Fruit fly (Drosophila melanogaster) whole organism, embryonic: Measurements from ENCODE around the gene Mks1.
A peak's percentile ranks its signal among the peaks of the same experiment; 100 is the strongest.

Source experiments
- Adf1 ChIP-seq: fragments of 200-800 bp; sonication (Bioruptor generic); IDR thresholded peaks from 2 replicates; pipeline ENCODE4 v1.3.6; 2022; ENCODE audit warnings: missing biosample characterization, missing genetic modification characterization
- CG10321 ChIP-seq: fragments of 200-800 bp; sonication (Bioruptor generic); IDR thresholded peaks from 2 replicates; pipeline ENCODE4 v1.3.6; 2022; ENCODE audit warnings: missing biosample characterization, missing genetic modification characterization
- CG10366 ChIP-seq: fragments of 200-800 bp; sonication (Bioruptor generic); IDR thresholded peaks from 2 replicates; pipeline ENCODE4 v1.3.6; 2022; ENCODE audit warnings: missing biosample characterization, missing genetic modification characterization
- CG10565 ChIP-seq: fragments of 200-800 bp; sonication (Bioruptor generic); optimal IDR thresholded peaks from 3 replicates; lab custom pipeline; 2016; ENCODE audit warnings: missing biosample characterization, mild to moderate bottlenecking, missing genetic modification characterization
- CG13123 ChIP-seq: fragments of 200-800 bp; sonication (Bioruptor generic); optimal IDR thresholded peaks from 2 replicates; lab custom pipeline; 2016; ENCODE audit warnings: missing biosample characterization, missing genetic modification characterization
- CG13775 ChIP-seq: fragments of 200-800 bp; sonication (Bioruptor generic); optimal IDR thresholded peaks from 3 replicates; lab custom pipeline; 2017; ENCODE audit warnings: missing biosample characterization, mild to moderate bottlenecking, missing genetic modification characterization
- CG14441 ChIP-seq: fragments of 200-800 bp; sonication (Bioruptor generic); IDR thresholded peaks from 2 replicates; pipeline ENCODE4 v1.3.6; 2022; ENCODE audit warnings: missing biosample characterization, missing genetic modification characterization
- CG15514 ChIP-seq: fragments of 200-800 bp; sonication (Bioruptor generic); optimal IDR thresholded peaks from 3 replicates; lab custom pipeline; 2017; ENCODE audit warnings: missing biosample characterization, missing genetic modification characterization, mild to moderate bottlenecking, moderate library complexity, missing genetic modification reagents
- CG1647 ChIP-seq: fragments of 200-800 bp; sonication (Bioruptor generic); optimal IDR thresholded peaks from 3 replicates; lab custom pipeline; 2016; ENCODE audit warnings: missing biosample characterization, missing genetic modification characterization
- CG17912 ChIP-seq: fragments of 200-800 bp; sonication (Bioruptor generic); optimal IDR thresholded peaks from 2 replicates; lab custom pipeline; 2018; ENCODE audit warnings: missing biosample characterization, mild to moderate bottlenecking, missing genetic modification characterization
- CG18599 ChIP-seq: fragments of 200-800 bp; sonication (Bioruptor generic); optimal IDR thresholded peaks from 3 replicates; lab custom pipeline; 2017; ENCODE audit warnings: missing biosample characterization, missing genetic modification characterization, mild to moderate bottlenecking, moderate library complexity, missing genetic modification reagents
- CG3726 ChIP-seq: fragments of 200-800 bp; sonication (Bioruptor generic); IDR thresholded peaks from 3 replicates; pipeline ENCODE4, ENCODE4 v1.3.6; 2022; ENCODE audit warnings: missing biosample characterization, missing genetic modification characterization
- CG3847 ChIP-seq: fragments of 200-800 bp; sonication (Bioruptor generic); IDR thresholded peaks from 2 replicates; pipeline ENCODE4 v1.3.6; 2022; ENCODE audit warnings: missing biosample characterization, missing genetic modification characterization
- CG4360 ChIP-seq: fragments of 200-800 bp; sonication (Bioruptor generic); IDR thresholded peaks from 2 replicates; pipeline ENCODE4 v1.3.6; 2022; ENCODE audit warnings: missing biosample characterization, missing genetic modification characterization
- CG4617 ChIP-seq: fragments of 200-800 bp; sonication (Bioruptor generic); optimal IDR thresholded peaks from 3 replicates; lab custom pipeline; 2016; ENCODE audit warnings: missing biosample characterization, missing genetic modification characterization, borderline replicate concordance
- CG5953 ChIP-seq: fragments of 200-800 bp; sonication (Bioruptor generic); IDR thresholded peaks from 2 replicates; pipeline ENCODE4 v1.3.6; 2022; ENCODE audit warnings: missing biosample characterization, missing genetic modification characterization
- CG7372 ChIP-seq: fragments of 200-800 bp; sonication (Bioruptor generic); IDR thresholded peaks from 2 replicates; pipeline ENCODE4 v1.3.6; 2022; ENCODE audit warnings: missing biosample characterization, missing genetic modification characterization
- CG7987 ChIP-seq: fragments of 200-800 bp; sonication (Bioruptor generic); optimal IDR thresholded peaks from 2 replicates; lab custom pipeline; 2018; ENCODE audit warnings: missing biosample characterization, mild to moderate bottlenecking, missing genetic modification characterization, moderate library complexity
- CrebB ChIP-seq: fragments of 200-800 bp; sonication (Bioruptor generic); optimal IDR thresholded peaks from 3 replicates; lab custom pipeline; 2018; ENCODE audit warnings: missing biosample characterization, mild to moderate bottlenecking, missing genetic modification characterization
- Dfd ChIP-seq, 2 experiments: fragments of >200 bp; optimal IDR thresholded peaks; 2 replicates each; lab custom pipeline; 2017; ENCODE audit warnings: missing biosample characterization in 2 of 2, missing genetic modification characterization in 2 of 2
- Dll ChIP-seq: fragments of 200-800 bp; sonication (Bioruptor generic); IDR thresholded peaks from 4 replicates; pipeline ENCODE4 v1.3.6; 2022; ENCODE audit warnings: missing biosample characterization, missing genetic modification characterization; ENCODE audit not compliant: partially characterized antibody
- E2f1 ChIP-seq: fragments of 200-800 bp; sonication (Bioruptor generic); IDR thresholded peaks from 2 replicates; pipeline ENCODE4 v1.3.6; 2022; ENCODE audit warnings: missing biosample characterization, missing genetic modification characterization
- ERR ChIP-seq: fragments of 200-800 bp; sonication (Bioruptor generic); optimal IDR thresholded peaks from 2 replicates; lab custom pipeline; 2016; ENCODE audit warnings: missing biosample characterization, missing genetic modification characterization
- H2.0 ChIP-seq: fragments of 200-800 bp; sonication (Bioruptor generic); IDR thresholded peaks from 2 replicates; pipeline ENCODE4 v1.3.6; 2022; ENCODE audit warnings: missing biosample characterization, missing genetic modification characterization
- HLH54F ChIP-seq: fragments of 200-800 bp; sonication (Bioruptor generic); optimal IDR thresholded peaks from 3 replicates; lab custom pipeline; 2016; ENCODE audit warnings: missing biosample characterization, missing genetic modification characterization
- HmgD ChIP-seq: fragments of 200-800 bp; sonication (Bioruptor generic); optimal IDR thresholded peaks from 3 replicates; lab custom pipeline; 2016; ENCODE audit warnings: missing biosample characterization, missing genetic modification characterization
- Hmr ChIP-seq: fragments of 200-800 bp; sonication (Bioruptor generic); optimal IDR thresholded peaks from 3 replicates; lab custom pipeline; 2017; ENCODE audit warnings: mild to moderate bottlenecking, missing biosample characterization, missing genetic modification reagents, missing genetic modification characterization
- Jarid2 ChIP-seq: fragments of 200-800 bp; sonication (Bioruptor generic); optimal IDR thresholded peaks from 3 replicates; lab custom pipeline; 2017; ENCODE audit warnings: mild to moderate bottlenecking, missing biosample characterization, missing genetic modification reagents, missing genetic modification characterization
- Med ChIP-seq: fragments of 200-800 bp; sonication (Bioruptor generic); peaks from one replicate; lab custom pipeline; 2016; ENCODE audit warnings: missing biosample characterization, missing genetic modification characterization, mild to moderate bottlenecking, inconsistent platforms, moderate library complexity
- Ptx1 ChIP-seq: fragments of 200-800 bp; sonication (Bioruptor generic); IDR thresholded peaks from 2 replicates; pipeline ENCODE4 v1.3.6; 2022; ENCODE audit warnings: missing biosample characterization, missing genetic modification characterization
- Scr ChIP-seq: fragments of 200-800 bp; sonication (Bioruptor generic); IDR thresholded peaks from 2 replicates; pipeline ENCODE4 v1.3.6; 2022; ENCODE audit warnings: missing biosample characterization, missing genetic modification characterization; ENCODE audit not compliant: partially characterized antibody
- Stat92E ChIP-seq, 3 experiments: fragments of >200 bp in 2 of 3; fragments of 200-800 bp in 1 of 3; sonication (Bioruptor generic) in 1 of 3; optimal IDR thresholded peaks; 2 replicates each; lab custom pipeline; 2017 to 2019; ENCODE audit warnings: missing biosample characterization in 3 of 3, missing genetic modification characterization in 3 of 3, mild to moderate bottlenecking in 1 of 3, moderate library complexity in 1 of 3
- Xrp1 ChIP-seq: fragments of 200-800 bp; sonication (Bioruptor generic); IDR thresholded peaks from 2 replicates; pipeline ENCODE4 v1.3.6; 2022; ENCODE audit warnings: missing biosample characterization, missing genetic modification characterization
- ab ChIP-seq: fragments of 200-800 bp; sonication (Bioruptor generic); optimal IDR thresholded peaks from 2 replicates; lab custom pipeline; 2016; ENCODE audit warnings: missing biosample characterization, missing genetic modification characterization
- ci ChIP-seq: fragments of 200-800 bp; sonication (Bioruptor generic); IDR thresholded peaks from 3 replicates; pipeline ENCODE4 v1.3.6; 2022; ENCODE audit warnings: missing biosample characterization, missing genetic modification characterization
- crol ChIP-seq: fragments of 200-800 bp; sonication (Bioruptor generic); IDR thresholded peaks from 2 replicates; pipeline ENCODE4 v1.3.6; 2022; ENCODE audit warnings: missing biosample characterization, missing genetic modification characterization
- emc ChIP-seq: fragments of 200-800 bp; sonication (Bioruptor generic); optimal IDR thresholded peaks from 2 replicates; lab custom pipeline; 2016; ENCODE audit warnings: missing biosample characterization, missing genetic modification characterization
- grau ChIP-seq: fragments of 200-800 bp; optimal IDR thresholded peaks from 3 replicates; lab custom pipeline; 2019; ENCODE audit warnings: missing biosample characterization, mild to moderate bottlenecking, missing genetic modification characterization, moderate library complexity
- hb ChIP-seq: fragments of 200-800 bp; sonication (Bioruptor generic); IDR thresholded peaks from 3 replicates; pipeline ENCODE4 v1.3.6; 2022; ENCODE audit warnings: missing biosample characterization, missing genetic modification characterization; ENCODE audit not compliant: partially characterized antibody
- p53 ChIP-seq: fragments of 200-800 bp; sonication (Bioruptor generic); optimal IDR thresholded peaks from 2 replicates; lab custom pipeline; 2016; ENCODE audit warnings: missing biosample characterization, missing genetic modification characterization
- pros ChIP-seq: fragments of 200-800 bp; sonication (Bioruptor generic); optimal IDR thresholded peaks from 3 replicates; lab custom pipeline; 2019; ENCODE audit warnings: missing biosample characterization, mild to moderate bottlenecking, missing genetic modification characterization, moderate library complexity
- ranshi ChIP-seq: fragments of 200-800 bp; sonication (Bioruptor generic); IDR thresholded peaks from 2 replicates; pipeline ENCODE4 v1.3.6; 2022; ENCODE audit warnings: missing biosample characterization, missing genetic modification characterization
- sens ChIP-seq: fragments of 200-800 bp; sonication (Bioruptor generic); peaks from one replicate; lab custom pipeline; 2016; ENCODE audit warnings: missing biosample characterization, missing genetic modification characterization
- sisA ChIP-seq: fragments of 200-800 bp; sonication (Bioruptor generic); IDR thresholded peaks from 2 replicates; pipeline ENCODE4 v1.3.6; 2022; ENCODE audit warnings: missing biosample characterization, missing genetic modification characterization
- slou ChIP-seq: fragments of 200-800 bp; sonication (Bioruptor generic); optimal IDR thresholded peaks from 3 replicates; lab custom pipeline; 2016; ENCODE audit warnings: missing biosample characterization, missing genetic modification characterization
- sna ChIP-seq: fragments of 200-800 bp; sonication (Bioruptor generic); IDR thresholded peaks from 2 replicates; pipeline ENCODE4 v1.3.6; 2022; ENCODE audit warnings: missing biosample characterization, missing genetic modification characterization; ENCODE audit not compliant: partially characterized antibody
- tx ChIP-seq: fragments of 200-800 bp; sonication (Bioruptor generic); optimal IDR thresholded peaks from 2 replicates; lab custom pipeline; 2016; ENCODE audit warnings: missing biosample characterization, missing genetic modification characterization
- vnd ChIP-seq: fragments of 200-800 bp; sonication (Bioruptor generic); IDR thresholded peaks from 3 replicates; pipeline ENCODE4 v1.3.6; 2022; ENCODE audit warnings: missing biosample characterization, missing genetic modification characterization; ENCODE audit not compliant: partially characterized antibody
- wor ChIP-seq: fragments of 200-800 bp; sonication (Bioruptor generic); IDR thresholded peaks from 2 replicates; pipeline ENCODE4 v1.3.6; 2022; ENCODE audit warnings: missing biosample characterization, missing genetic modification characterization

The Mks1 gene

DNA sequence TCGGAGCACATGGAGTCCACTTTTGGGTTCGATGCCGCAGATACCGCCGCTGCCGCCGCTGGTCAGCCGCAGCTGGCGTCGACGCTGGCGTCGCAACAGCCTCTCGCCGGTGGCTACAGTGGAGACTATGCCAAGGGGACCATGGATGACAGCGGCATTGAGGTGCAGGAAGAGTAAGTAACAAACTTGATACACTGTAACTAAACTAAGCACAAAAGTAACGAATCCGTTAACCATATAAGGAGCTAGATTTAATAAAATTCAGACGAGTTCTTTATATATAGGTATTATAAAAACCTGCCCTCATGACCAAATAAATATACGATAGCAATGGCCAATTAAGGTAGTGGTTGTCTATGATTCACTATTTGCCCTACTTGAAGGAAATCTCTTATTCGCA, 31.1 kb downstream of the Mks1 start:
- TF ChIP-seq H2.0 (GFP tag; lab: Robert Waterston, UW) (0 out of 2 replicates have a peak, but pooled peaks have one; percentile 2), vnd (GFP tag; lab: Robert Waterston, UW) (0 out of 3 replicates have a peak, but pooled peaks have one; percentile 20), Adf1 (peak; percentile 82), ranshi (GFP tag; lab: Robert Waterston, UW) (no peak), sisA (GFP tag; lab: Robert Waterston, UW) (peak; percentile 18; the same call in 1 of the 2 replicates), CrebB (tag; lab: Kevin White, UChicago) (no peak), CG3847 (no peak), E2f1 (GFP tag; lab: Robert Waterston, UW) (0 out of 2 replicates have a peak, but pooled peaks have one; percentile 9), CG14441 (GFP tag; lab: Robert Waterston, UW) (0 out of 2 replicates have a peak, but pooled peaks have one; percentile 34), CG13123 (no peak), ERR (no peak), tx (GFP tag; lab: Kevin White, UChicago) (no peak), Ptx1 (GFP tag; lab: Robert Waterston, UW) (0 out of 2 replicates have a peak, but pooled peaks have one; percentile 15), sens (GFP tag; lab: Kevin White, UChicago) (peak; percentile 77), CG10321 (GFP tag; lab: Robert Waterston, UW) (no peak), Stat92E (GFP tag; optimal IDR thresholded peaks at IDR 0.05; lab: Kevin White, UChicago) (no peak), CG15514 (no peak), Scr (no peak), Xrp1 (no peak), CG7372 (GFP tag; lab: Robert Waterston, UW) (no peak), grau (tag; lab: Kevin White, UChicago) (peak; percentile 53), Med (GFP tag; lab: Kevin White, UChicago) (peak; percentile 8)

DNA sequence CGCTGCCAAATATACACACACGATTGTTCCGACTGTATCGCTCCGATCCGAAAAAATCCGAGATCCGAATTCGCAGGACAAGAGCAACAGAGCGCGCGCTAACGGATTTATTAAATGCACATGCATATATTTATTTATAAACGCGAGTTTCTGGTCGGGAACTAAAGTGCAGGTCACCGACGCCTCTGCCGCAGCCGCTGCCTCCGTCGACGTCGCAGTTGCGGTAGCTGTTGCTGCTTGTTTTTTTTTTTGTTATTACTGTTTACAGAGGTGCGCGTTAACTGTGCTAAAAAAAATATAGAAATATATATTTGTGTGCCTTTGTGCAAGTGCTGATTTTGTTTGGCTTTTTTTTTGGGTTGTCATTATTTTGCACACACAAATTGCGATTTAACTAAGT, 32.8 kb downstream of the Mks1 start:
- TF ChIP-seq CG3726: no peak
- TF ChIP-seq HLH54F (GFP tag; lab: Kevin White, UChicago): no peak
- TF ChIP-seq Jarid2 (GFP tag; lab: Kevin White, UChicago): peak; percentile 31
- TF ChIP-seq CrebB (tag; lab: Kevin White, UChicago): no peak
- 0 out of 3 replicates have a peak, but pooled peaks have one; percentile 7 for TF ChIP-seq ci (GFP tag; lab: Robert Waterston, UW)
- no peak for TF ChIP-seq sna (GFP tag; lab: Robert Waterston, UW)
- no peak for TF ChIP-seq wor
- peak; percentile 8 for TF ChIP-seq Med (GFP tag; lab: Kevin White, UChicago)
- no peak for TF ChIP-seq CG13775
- TF ChIP-seq Adf1: peak; percentile 91
- TF ChIP-seq p53 (GFP tag; lab: Kevin White, UChicago): peak; percentile 28
- no peak for TF ChIP-seq emc (GFP tag; lab: Kevin White, UChicago)
- TF ChIP-seq ab (GFP tag; lab: Kevin White, UChicago): no peak

DNA sequence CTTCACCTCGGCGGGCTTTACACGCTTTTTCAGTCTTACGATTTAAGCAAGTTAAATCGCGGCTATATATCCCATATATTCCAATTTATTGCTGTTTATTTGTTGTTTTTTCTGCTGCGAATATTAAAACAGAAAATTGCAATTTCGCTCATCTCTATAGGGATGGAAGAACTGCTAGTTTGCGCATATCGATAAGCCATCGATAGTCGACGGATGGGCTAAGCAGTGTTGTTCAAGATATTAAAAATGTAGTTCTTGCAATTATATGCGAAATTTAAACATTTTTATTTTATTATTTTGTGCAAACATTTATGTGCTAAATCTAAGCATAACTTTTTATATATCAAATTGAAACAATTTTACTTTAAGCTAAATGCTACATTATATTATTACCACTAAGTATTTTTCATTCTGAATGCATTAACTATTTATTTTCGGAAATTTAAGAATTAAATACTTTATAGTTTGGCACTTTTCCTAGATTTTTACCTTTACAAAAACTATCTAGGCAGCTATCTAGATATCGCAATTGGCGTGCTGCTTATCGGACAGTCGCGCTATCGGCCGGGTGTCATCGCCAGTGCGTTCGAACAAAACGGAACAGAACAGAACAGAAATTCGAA, 33.4 kb downstream of the Mks1 start, which contains the start of the genes Rab40 and CG42258:
TSS of gene Rab40 (minus strand) at position 177 of the 623 bp plus-strand sequence.
TSS of gene CG42258 (plus strand) at position 593 of the 623 bp plus-strand sequence.
- TF ChIP-seq crol (GFP tag; lab: Robert Waterston, UW) (no peak), CG5953 (GFP tag; lab: Robert Waterston, UW) (0 out of 2 replicates have a peak, but pooled peaks have one; percentile 8), CG17912 (no peak), CG10565 (GFP tag; lab: Kevin White, UChicago) (no peak), CG18599 (peak; percentile 29), CG10366 (GFP tag; lab: Robert Waterston, UW) (peak; percentile 24; the same call in 1 of the 2 replicates), Hmr (GFP tag; lab: Kevin White, UChicago) (peak; percentile 48), CG1647 (no peak), CG4360 (GFP tag; lab: Robert Waterston, UW) (no peak), slou (peak; percentile 21), CG4617 (peak; percentile 62), CG7987 (GFP tag; lab: Kevin White, UChicago) (no peak), Dfd (GFP tag; optimal IDR thresholded peaks at IDR 0.05; lab: Kevin White, UChicago) (no peak), pros (no peak), Dll (peak; percentile 71; the same call in 2 of the 4 replicates), HmgD (GFP tag; lab: Kevin White, UChicago) (no peak), hb (GFP tag; lab: Robert Waterston, UW) (no peak)
